Fruit fly (Drosophila melanogaster) whole organism, embryonic: ENCODE measurements around the gene pasi2.

Source experiments
- BEAF-32 ChIP-seq: fragments of 200-800 bp; sonication (Bioruptor generic); optimal IDR thresholded peaks from 3 replicates; lab custom pipeline; 2017; ENCODE audit warnings: missing biosample characterization, missing genetic modification characterization, mild to moderate bottlenecking, moderate library complexity, missing genetic modification reagents
- Blimp-1 ChIP-seq: fragments of 200-800 bp; sonication (Bioruptor generic); optimal IDR thresholded peaks from 3 replicates; lab custom pipeline; 2018; ENCODE audit warnings: missing biosample characterization, missing genetic modification characterization, mild to moderate bottlenecking, moderate library complexity, missing genetic modification reagents
- CG11504 ChIP-seq: fragments of 200-800 bp; sonication (Bioruptor generic); optimal IDR thresholded peaks from 3 replicates; lab custom pipeline; 2019; ENCODE audit warnings: missing biosample characterization, mild to moderate bottlenecking, missing genetic modification characterization, moderate library complexity
- CG12942 ChIP-seq: fragments of 200-800 bp; sonication (Bioruptor generic); optimal IDR thresholded peaks from 3 replicates; lab custom pipeline; 2016; ENCODE audit warnings: missing biosample characterization, missing genetic modification characterization
- CG15011 ChIP-seq: fragments of 200-800 bp; sonication (Bioruptor generic); optimal IDR thresholded peaks from 3 replicates; lab custom pipeline; 2018; ENCODE audit warnings: missing biosample characterization, mild to moderate bottlenecking, missing genetic modification characterization
- CG17361 ChIP-seq: fragments of 200-800 bp; sonication (Bioruptor generic); IDR thresholded peaks from 3 replicates; pipeline ENCODE4 v1.3.6; 2022; ENCODE audit warnings: missing biosample characterization, missing genetic modification characterization
- CG17568 ChIP-seq: fragments of 200-800 bp; sonication (Bioruptor generic); optimal IDR thresholded peaks from 2 replicates; lab custom pipeline; 2018; ENCODE audit warnings: missing biosample characterization, mild to moderate bottlenecking, missing genetic modification characterization, moderate library complexity
- CG1832 ChIP-seq: fragments of 200-800 bp; sonication (Bioruptor generic); optimal IDR thresholded peaks from 2 replicates; lab custom pipeline; 2017; ENCODE audit warnings: missing biosample characterization, mild to moderate bottlenecking, missing genetic modification characterization, inconsistent platforms
- CG2199 ChIP-seq: fragments of 200-800 bp; sonication (Bioruptor generic); IDR thresholded peaks from 3 replicates; pipeline ENCODE4 v1.3.6; 2022; ENCODE audit warnings: missing biosample characterization, missing genetic modification characterization
- CG2712 ChIP-seq: fragments of 200-800 bp; optimal IDR thresholded peaks from 3 replicates; lab custom pipeline; 2019; ENCODE audit warnings: missing biosample characterization, mild to moderate bottlenecking, missing genetic modification characterization, moderate library complexity
- CG3065 ChIP-seq: fragments of 200-800 bp; sonication (Bioruptor generic); optimal IDR thresholded peaks from 2 replicates; lab custom pipeline; 2016; ENCODE audit warnings: missing biosample characterization, missing genetic modification characterization
- CG31365 ChIP-seq: fragments of 200-800 bp; sonication (Bioruptor generic); optimal IDR thresholded peaks from 2 replicates; lab custom pipeline; 2018; ENCODE audit warnings: missing biosample characterization, mild to moderate bottlenecking, missing genetic modification characterization
- CG33557 ChIP-seq: fragments of 200-800 bp; sonication (Bioruptor generic); optimal IDR thresholded peaks from 2 replicates; lab custom pipeline; 2019; ENCODE audit warnings: missing biosample characterization, mild to moderate bottlenecking, missing genetic modification characterization, moderate library complexity
- CG4424 ChIP-seq: fragments of 200-800 bp; sonication (Bioruptor generic); optimal IDR thresholded peaks from 3 replicates; lab custom pipeline; 2016; ENCODE audit warnings: missing biosample characterization, missing genetic modification characterization
- CG4820 ChIP-seq: fragments of 200-800 bp; sonication (Bioruptor generic); optimal IDR thresholded peaks from 3 replicates; lab custom pipeline; 2016; ENCODE audit warnings: missing biosample characterization, missing genetic modification characterization
- CHES-1-like ChIP-seq: fragments of 200-800 bp; sonication (Bioruptor generic); optimal IDR thresholded peaks from 2 replicates; lab custom pipeline; 2016; ENCODE audit warnings: missing biosample characterization, missing genetic modification characterization
- CkIIα-i1 ChIP-seq: fragments of 200-800 bp; sonication (Bioruptor generic); IDR thresholded peaks from 2 replicates; pipeline ENCODE4 v1.3.6; 2022; ENCODE audit warnings: missing biosample characterization, missing genetic modification characterization
- D19B ChIP-seq: fragments of 200-800 bp; sonication (Bioruptor generic); optimal IDR thresholded peaks from 2 replicates; lab custom pipeline; 2017; ENCODE audit warnings: missing biosample characterization, mild to moderate bottlenecking, missing genetic modification characterization
- Ets65A ChIP-seq: fragments of 200-800 bp; sonication (Bioruptor generic); peaks from one replicate; lab custom pipeline; 2016; ENCODE audit warnings: missing biosample characterization, missing genetic modification characterization
- Hand ChIP-seq: fragments of 200-800 bp; sonication (Bioruptor generic); optimal IDR thresholded peaks from 2 replicates; lab custom pipeline; 2017; ENCODE audit warnings: mild to moderate bottlenecking, missing biosample characterization, missing genetic modification reagents, missing genetic modification characterization
- Hr51 ChIP-seq, 2 experiments: fragments of 200-800 bp; sonication (Bioruptor generic); optimal IDR thresholded peaks; 2 replicates in 1 of 2; 3 replicates in 1 of 2; lab custom pipeline; 2016 to 2018; ENCODE audit warnings: missing biosample characterization in 2 of 2, missing genetic modification characterization in 2 of 2, mild to moderate bottlenecking in 1 of 2, moderate library complexity in 1 of 2
- Hr78 ChIP-seq, 2 experiments: fragments of 200-800 bp in 1 of 2; fragments of >200 bp in 1 of 2; sonication (Bioruptor generic) in 1 of 2; optimal IDR thresholded peaks; 2 replicates each; lab custom pipeline; 2017 to 2019; ENCODE audit warnings: missing biosample characterization in 2 of 2, missing genetic modification characterization in 2 of 2, mild to moderate bottlenecking in 1 of 2, moderate library complexity in 1 of 2
- Lhr ChIP-seq: fragments of 200-800 bp; sonication (Bioruptor generic); optimal IDR thresholded peaks from 3 replicates; lab custom pipeline; 2017; ENCODE audit warnings: mild to moderate bottlenecking, missing biosample characterization, missing genetic modification reagents, missing genetic modification characterization
- MESR4 ChIP-seq: fragments of 200-800 bp; sonication (Bioruptor generic); optimal IDR thresholded peaks from 2 replicates; lab custom pipeline; 2018; ENCODE audit warnings: missing biosample characterization, mild to moderate bottlenecking, missing genetic modification characterization, moderate library complexity
- Med ChIP-seq: fragments of 200-800 bp; sonication (Bioruptor generic); peaks from one replicate; lab custom pipeline; 2016; ENCODE audit warnings: missing biosample characterization, missing genetic modification characterization, mild to moderate bottlenecking, inconsistent platforms, moderate library complexity
- Ravus ChIP-seq: fragments of 200-800 bp; sonication (Bioruptor generic); IDR thresholded peaks from 2 replicates; pipeline ENCODE4 v1.3.6; 2022; ENCODE audit warnings: missing biosample characterization, missing genetic modification characterization
- Spps ChIP-seq: fragments of 200-800 bp; sonication (Bioruptor generic); optimal IDR thresholded peaks from 2 replicates; lab custom pipeline; 2018; ENCODE audit warnings: missing biosample characterization, mild to moderate bottlenecking, missing genetic modification characterization
- ap ChIP-seq: fragments of 200-800 bp; sonication (Bioruptor generic); IDR thresholded peaks from 2 replicates; pipeline ENCODE4 v1.3.6; 2022; ENCODE audit warnings: missing biosample characterization, missing genetic modification characterization
- az2 ChIP-seq: fragments of 200-800 bp; sonication (Bioruptor generic); optimal IDR thresholded peaks from 3 replicates; lab custom pipeline; 2016; ENCODE audit warnings: missing biosample characterization, missing genetic modification characterization
- chn ChIP-seq: fragments of 200-800 bp; sonication (Bioruptor generic); optimal IDR thresholded peaks from 2 replicates; lab custom pipeline; 2016; ENCODE audit warnings: missing biosample characterization, missing genetic modification characterization
- crol ChIP-seq: fragments of 200-800 bp; sonication (Bioruptor generic); IDR thresholded peaks from 2 replicates; pipeline ENCODE4 v1.3.6; 2022; ENCODE audit warnings: missing biosample characterization, missing genetic modification characterization
- fd102C ChIP-seq: fragments of 200-800 bp; sonication (Bioruptor generic); optimal IDR thresholded peaks from 2 replicates; lab custom pipeline; 2018; ENCODE audit warnings: missing biosample characterization, mild to moderate bottlenecking, missing genetic modification characterization, moderate library complexity
- gce ChIP-seq: fragments of 200-800 bp; sonication (Bioruptor generic); IDR thresholded peaks from 3 replicates; pipeline ENCODE4 v1.3.6; 2022; ENCODE audit warnings: missing biosample characterization, missing genetic modification characterization
- grau ChIP-seq: fragments of 200-800 bp; optimal IDR thresholded peaks from 3 replicates; lab custom pipeline; 2019; ENCODE audit warnings: missing biosample characterization, mild to moderate bottlenecking, missing genetic modification characterization, moderate library complexity
- gsb-n ChIP-seq: fragments of 200-800 bp; sonication (Bioruptor generic); optimal IDR thresholded peaks from 3 replicates; lab custom pipeline; 2018; ENCODE audit warnings: missing biosample characterization, mild to moderate bottlenecking, missing genetic modification characterization
- her ChIP-seq: fragments of 200-800 bp; sonication (Bioruptor generic); optimal IDR thresholded peaks from 2 replicates; lab custom pipeline; 2016; ENCODE audit warnings: missing biosample characterization, missing genetic modification characterization
- hkb ChIP-seq, 2 experiments: fragments of 200-800 bp in 1 of 2; fragments of >200 bp in 1 of 2; sonication (Bioruptor generic) in 1 of 2; IDR thresholded peaks in 1 of 2; optimal IDR thresholded peaks in 1 of 2; 2 replicates each; pipeline versions ENCODE4 v1.3.6 to Lab custom; 2017 to 2022; ENCODE audit warnings: missing biosample characterization in 1 of 2, missing genetic modification characterization in 1 of 2
- ken ChIP-seq: fragments of 200-800 bp; sonication (Bioruptor generic); IDR thresholded peaks from 3 replicates; pipeline ENCODE4 v1.3.6; 2022; ENCODE audit warnings: missing biosample characterization, missing genetic modification characterization
- lab ChIP-seq: fragments of 200-800 bp; sonication (Bioruptor generic); optimal IDR thresholded peaks from 3 replicates; lab custom pipeline; 2017; ENCODE audit warnings: missing biosample characterization, missing genetic modification characterization, mild to moderate bottlenecking, moderate library complexity, missing genetic modification reagents
- lbe ChIP-seq: fragments of 200-800 bp; sonication (Bioruptor generic); optimal IDR thresholded peaks from 2 replicates; lab custom pipeline; 2016; ENCODE audit warnings: missing biosample characterization, mild to moderate bottlenecking, missing genetic modification characterization
- lola ChIP-seq, 3 experiments: fragments of >200 bp in 2 of 3; fragments of 200-800 bp in 1 of 3; sonication (Bioruptor generic) in 1 of 3; optimal IDR thresholded peaks; 2 replicates each; lab custom pipeline; 2017 to 2019; ENCODE audit warnings: missing biosample characterization in 3 of 3, missing genetic modification characterization in 3 of 3, mild to moderate bottlenecking in 1 of 3, moderate library complexity in 1 of 3
- otp ChIP-seq: fragments of 200-800 bp; sonication (Bioruptor generic); IDR thresholded peaks from 3 replicates; pipeline ENCODE4, ENCODE4 v1.3.6; 2022; ENCODE audit warnings: missing biosample characterization, missing genetic modification characterization
- p53 ChIP-seq: fragments of 200-800 bp; sonication (Bioruptor generic); optimal IDR thresholded peaks from 2 replicates; lab custom pipeline; 2016; ENCODE audit warnings: missing biosample characterization, missing genetic modification characterization
- repo ChIP-seq: fragments of 200-800 bp; sonication (Bioruptor generic); optimal IDR thresholded peaks from 2 replicates; lab custom pipeline; 2016; ENCODE audit warnings: missing biosample characterization, missing genetic modification characterization
- sc ChIP-seq, 3 experiments: fragments of >200 bp in 2 of 3; fragments of 200-800 bp in 1 of 3; sonication (Bioruptor generic) in 1 of 3; optimal IDR thresholded peaks; 2 replicates in 2 of 3; 3 replicates in 1 of 3; lab custom pipeline; 2017; ENCODE audit warnings: mild to moderate bottlenecking in 1 of 3, missing biosample characterization in 1 of 3, missing genetic modification characterization in 1 of 3, missing genetic modification reagents in 1 of 3
- sd ChIP-seq: fragments of 200-800 bp; sonication (Bioruptor generic); optimal IDR thresholded peaks from 3 replicates; lab custom pipeline; 2018; ENCODE audit warnings: missing biosample characterization, mild to moderate bottlenecking, missing genetic modification characterization, moderate library complexity
- so ChIP-seq: fragments of 200-800 bp; sonication (Bioruptor generic); IDR thresholded peaks from 3 replicates; pipeline ENCODE4 v1.3.6; 2022; ENCODE audit warnings: missing biosample characterization, missing genetic modification characterization
- stwl ChIP-seq: fragments of 200-800 bp; sonication (Bioruptor generic); optimal IDR thresholded peaks from 3 replicates; lab custom pipeline; 2018; ENCODE audit warnings: missing biosample characterization, mild to moderate bottlenecking, missing genetic modification characterization, moderate library complexity
- zfh1 ChIP-seq: fragments of 200-800 bp; sonication (Bioruptor generic); IDR thresholded peaks from 3 replicates; pipeline ENCODE4 v1.3.6; 2022; ENCODE audit warnings: missing biosample characterization, missing genetic modification characterization

The pasi2 gene

DNA sequence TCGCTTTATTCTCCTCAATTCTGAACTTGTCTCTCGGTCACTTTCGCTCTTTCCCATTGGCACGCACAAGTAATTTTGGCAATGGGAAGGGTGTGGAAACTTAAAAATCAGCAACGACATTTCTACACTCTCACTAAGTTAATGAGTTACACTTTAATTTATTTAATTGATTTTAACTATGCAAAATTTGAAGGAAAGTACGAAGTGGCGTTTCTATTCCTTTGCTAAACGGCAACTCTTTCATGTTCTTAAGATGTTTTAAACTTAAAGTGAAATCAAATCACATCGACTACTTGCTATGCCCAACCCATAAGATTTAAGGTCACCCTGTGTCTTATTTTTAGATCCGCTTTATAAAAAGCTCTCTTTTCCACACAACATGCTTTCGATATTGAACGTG, 35.4 kb downstream of the pasi2 start (continued):
- peak; percentile 0 for TF ChIP-seq CG15011 (GFP tag; lab: Kevin White, UChicago)
- peak; percentile 53 for TF ChIP-seq sd (tag; lab: Kevin White, UChicago)
- TF ChIP-seq crol = no peak
- TF ChIP-seq CG12942 (GFP tag; lab: Kevin White, UChicago) = peak; percentile 34
- TF ChIP-seq grau = peak; percentile 74
- no peak for TF ChIP-seq Hand
- TF ChIP-seq lola (GFP tag; optimal IDR thresholded peaks at IDR 0.05; lab: Kevin White, UChicago) = no peak
- TF ChIP-seq D19B = peak; percentile 34
- no peak for TF ChIP-seq fd102C
- no peak for TF ChIP-seq hkb (optimal IDR thresholded peaks at IDR 0.05; lab: Kevin White, UChicago)
- peak; percentile 74 for TF ChIP-seq hkb (GFP tag; IDR thresholded peaks at IDR 0.05; lab: Robert Waterston, UW)
- TF ChIP-seq CG11504 (tag; lab: Kevin White, UChicago) = peak; percentile 72
- peak; percentile 28 for TF ChIP-seq az2 (GFP tag; lab: Kevin White, UChicago)
- peak; percentile 12 for TF ChIP-seq CG4424 (GFP tag; lab: Kevin White, UChicago)
- TF ChIP-seq Ets65A (GFP tag; lab: Kevin White, UChicago) = no peak
- TF ChIP-seq ap (GFP tag; lab: Robert Waterston, UW) = no peak
- peak; percentile 71 for TF ChIP-seq so (GFP tag; lab: Robert Waterston, UW)
- TF ChIP-seq Spps (tag; lab: Kevin White, UChicago) = no peak
- no peak for TF ChIP-seq lbe (GFP tag; lab: Kevin White, UChicago)
- no peak for TF ChIP-seq CG1832
- no peak for TF ChIP-seq p53 (GFP tag; lab: Kevin White, UChicago)
- peak; percentile 42; the same call in 1 of the 3 replicates for TF ChIP-seq CG17361 (GFP tag; lab: Robert Waterston, UW)
- no peak for TF ChIP-seq CG33557 (GFP tag; lab: Kevin White, UChicago)
- TF ChIP-seq her = no peak
- TF ChIP-seq Blimp-1 (GFP tag; lab: Kevin White, UChicago) = peak; percentile 33
- no peak for TF ChIP-seq ken (GFP tag; lab: Robert Waterston, UW)
- TF ChIP-seq Hr51 (GFP tag; optimal IDR thresholded peaks at IDR 0.05; lab: Kevin White, UChicago) = peak in 1 of 2 experiments; percentile 84
- no peak for TF ChIP-seq Hr78 (GFP tag; optimal IDR thresholded peaks at IDR 0.05; lab: Kevin White, UChicago)
- peak; percentile 7 for TF ChIP-seq chn (GFP tag; lab: Kevin White, UChicago)
- peak; percentile 45 for TF ChIP-seq CG2712
- TF ChIP-seq CkIIα-i1 (GFP tag; lab: Robert Waterston, UW) = no peak
- no peak for TF ChIP-seq CG3065 (GFP tag; lab: Kevin White, UChicago)
- no peak for TF ChIP-seq CG2199 (GFP tag; lab: Robert Waterston, UW)
- TF ChIP-seq stwl (tag; lab: Kevin White, UChicago) = no peak
- no peak for TF ChIP-seq CG4820 (GFP tag; lab: Kevin White, UChicago)
- peak; percentile 35; the same call in 1 of the 3 replicates for TF ChIP-seq zfh1 (GFP tag; lab: Robert Waterston, UW)
- TF ChIP-seq MESR4 (GFP tag; lab: Kevin White, UChicago) = no peak
- TF ChIP-seq CG17568 = peak; percentile 57
- no peak for TF ChIP-seq gce (GFP tag; lab: Robert Waterston, UW)
- TF ChIP-seq CG31365 (tag; lab: Kevin White, UChicago) = peak; percentile 9
- TF ChIP-seq Med = peak; percentile 86
- no peak for TF ChIP-seq CHES-1-like (GFP tag; lab: Kevin White, UChicago)
- no peak for TF ChIP-seq sc (optimal IDR thresholded peaks at IDR 0.05; lab: Kevin White, UChicago)
- TF ChIP-seq sc (GFP tag; optimal IDR thresholded peaks at IDR 0.05; lab: Kevin White, UChicago) = no peak
- TF ChIP-seq BEAF-32 (GFP tag; lab: Kevin White, UChicago) = no peak
- TF ChIP-seq otp (GFP tag; lab: Robert Waterston, UW) = no peak
- no peak for TF ChIP-seq Lhr (GFP tag; lab: Kevin White, UChicago)
- TF ChIP-seq repo = no peak
- peak; percentile 73 for TF ChIP-seq lab (GFP tag; lab: Kevin White, UChicago)
- no peak for TF ChIP-seq gsb-n (tag; lab: Kevin White, UChicago)
- no peak for TF ChIP-seq Ravus (GFP tag; lab: Robert Waterston, UW)
